Worm (Caenorhabditis elegans) whole organism, L1 larva: ENCODE data around the gene C09B8.8.
A peak's percentile ranks its signal among the peaks of the same experiment; 100 is the strongest.

Experiments
- C34B4.2 ChIP-seq: sonication (generic microtip); optimal IDR thresholded peaks from 2 replicates; lab custom pipeline; 2017; ENCODE audit warnings: mild to moderate bottlenecking, missing genetic modification characterization, missing compliant biosample characterization
- aha-1 ChIP-seq: fragments of 150-350 bp; optimal IDR thresholded peaks from 2 replicates; lab custom pipeline; 2014; ENCODE audit warnings: missing biosample characterization, missing genetic modification characterization
- alr-1 ChIP-seq: fragments of 200-800 bp; sonication (Bioruptor generic); optimal IDR thresholded peaks from 2 replicates; lab custom pipeline; 2018; ENCODE audit warnings: borderline replicate concordance, mild to moderate bottlenecking, missing genetic modification characterization, missing compliant biosample characterization
- ama-1 ChIP-seq: fragments of 150-350 bp; optimal IDR thresholded peaks from 2 replicates; lab custom pipeline; 2014
- ceh-8 ChIP-seq: fragments of 200-800 bp; sonication (Bioruptor generic); optimal IDR thresholded peaks from 2 replicates; lab custom pipeline; 2018; ENCODE audit warnings: mild to moderate bottlenecking, missing genetic modification characterization, moderate library complexity, missing compliant biosample characterization
- ceh-88 ChIP-seq: fragments of 200-800 bp; sonication (Bioruptor generic); IDR thresholded peaks from 2 replicates; pipeline ENCODE4 v1.3.6; 2022; ENCODE audit warnings: missing genetic modification characterization, missing compliant biosample characterization
- ceh-90 ChIP-seq: sonication (generic microtip); optimal IDR thresholded peaks from 2 replicates; lab custom pipeline; 2016; ENCODE audit warnings: missing genetic modification characterization, missing compliant biosample characterization
- ces-1 ChIP-seq: fragments of 150-350 bp; optimal IDR thresholded peaks from 2 replicates; lab custom pipeline; 2014; ENCODE audit warnings: missing biosample characterization, missing genetic modification reagents, missing genetic modification characterization
- dpl-1 ChIP-seq, 3 experiments: fragments of 150-350 bp in 2 of 3; sonication (generic microtip) in 1 of 3; optimal IDR thresholded peaks; 2 replicates each; lab custom pipeline; 2014 to 2017; ENCODE audit warnings: missing biosample characterization in 3 of 3, missing genetic modification characterization in 3 of 3, missing genetic modification reagents in 3 of 3
- dsc-1 ChIP-seq: sonication (generic microtip); optimal IDR thresholded peaks from 2 replicates; lab custom pipeline; 2016; ENCODE audit warnings: mild to moderate bottlenecking, missing genetic modification characterization, missing compliant biosample characterization
- efl-1 ChIP-seq, 4 experiments: fragments of 150-350 bp; optimal IDR thresholded peaks in 3 of 4; peaks in 1 of 4; 1 replicate in 1 of 4; 2 replicates in 3 of 4; lab custom pipeline; 2014; ENCODE audit warnings: missing biosample characterization in 2 of 4, missing genetic modification characterization in 2 of 4, missing genetic modification reagents in 2 of 4
- efl-3 ChIP-seq: fragments of 200-800 bp; sonication (Bioruptor generic); optimal IDR thresholded peaks from 2 replicates; lab custom pipeline; 2018; ENCODE audit warnings: mild to moderate bottlenecking, missing genetic modification characterization, missing compliant biosample characterization
- elt-2 ChIP-seq: sonication (generic microtip); optimal IDR thresholded peaks from 2 replicates; lab custom pipeline; 2016; ENCODE audit warnings: missing genetic modification characterization, mild to moderate bottlenecking, inconsistent platforms, missing compliant biosample characterization, missing genetic modification reagents
- elt-3 ChIP-seq, 6 experiments: fragments of 150-350 bp in 1 of 6; sonication (generic microtip); optimal IDR thresholded peaks; 2 replicates each; lab custom pipeline; 2017 to 2018; ENCODE audit warnings: missing biosample characterization in 6 of 6, missing genetic modification characterization in 6 of 6, inconsistent platforms in 1 of 6
- ets-5 ChIP-seq: fragments of 200-800 bp; sonication (Bioruptor generic); IDR thresholded peaks from 2 replicates; pipeline ENCODE4 v1.3.6; 2022; ENCODE audit warnings: missing genetic modification characterization, missing compliant biosample characterization
- fkh-10 ChIP-seq: sonication (generic microtip); optimal IDR thresholded peaks from 2 replicates; lab custom pipeline; 2017; ENCODE audit warnings: missing biosample characterization, missing genetic modification reagents, missing genetic modification characterization
- fkh-4 ChIP-seq: sonication (generic microtip); optimal IDR thresholded peaks from 2 replicates; lab custom pipeline; 2016; ENCODE audit warnings: missing compliant biosample characterization, missing genetic modification characterization, borderline replicate concordance
- fkh-8 ChIP-seq: sonication (generic microtip); optimal IDR thresholded peaks from 2 replicates; lab custom pipeline; 2016; ENCODE audit warnings: mild to moderate bottlenecking, missing genetic modification characterization, missing compliant biosample characterization
- fos-1 ChIP-seq: fragments of 150-350 bp; optimal IDR thresholded peaks from 2 replicates; lab custom pipeline; 2014; ENCODE audit warnings: missing biosample characterization, missing genetic modification characterization
- hlh-17 ChIP-seq: fragments of 200-800 bp; sonication (Bioruptor generic); optimal IDR thresholded peaks from 2 replicates; lab custom pipeline; 2018; ENCODE audit warnings: missing genetic modification characterization, mild to moderate bottlenecking, missing compliant biosample characterization, moderate library complexity, borderline replicate concordance
- hlh-4 ChIP-seq: sonication (generic microtip); optimal IDR thresholded peaks from 2 replicates; lab custom pipeline; 2016; ENCODE audit warnings: mild to moderate bottlenecking, missing genetic modification characterization, missing compliant biosample characterization
- hpl-2 ChIP-seq: fragments of 150-350 bp; optimal IDR thresholded peaks from 2 replicates; lab custom pipeline; 2014; ENCODE audit warnings: missing biosample characterization, missing genetic modification reagents, missing genetic modification characterization
- isw-1 ChIP-seq: fragments of 200-800 bp; sonication (Bioruptor generic); IDR thresholded peaks from 2 replicates; pipeline ENCODE4 v1.3.6; 2022; ENCODE audit warnings: missing genetic modification characterization, missing compliant biosample characterization
- lin-35 ChIP-seq, 2 experiments: fragments of 150-350 bp; optimal IDR thresholded peaks; 2 replicates each; lab custom pipeline; 2014; ENCODE audit warnings: missing biosample characterization in 2 of 2, missing genetic modification characterization in 2 of 2, missing genetic modification reagents in 2 of 2
- lir-3 ChIP-seq: sonication (generic microtip); optimal IDR thresholded peaks from 2 replicates; lab custom pipeline; 2016; ENCODE audit warnings: mild to moderate bottlenecking, missing genetic modification characterization, moderate library complexity, missing compliant biosample characterization; ENCODE audit not compliant: poor library complexity
- lsy-2 ChIP-seq, 2 experiments: fragments of 150-350 bp; optimal IDR thresholded peaks; 2 replicates each; lab custom pipeline; 2014; ENCODE audit warnings: missing biosample characterization in 2 of 2, missing genetic modification characterization in 2 of 2
- mab-9 ChIP-seq: fragments of 200-800 bp; sonication (Bioruptor generic); IDR thresholded peaks from 2 replicates; pipeline ENCODE4 v1.3.6; 2022; ENCODE audit warnings: missing genetic modification reagents, missing genetic modification characterization, missing compliant biosample characterization
- nhr-11 ChIP-seq: fragments of 150-350 bp; optimal IDR thresholded peaks from 2 replicates; lab custom pipeline; 2014; ENCODE audit warnings: missing biosample characterization, missing genetic modification characterization
- nhr-28 ChIP-seq: fragments of 150-350 bp; optimal IDR thresholded peaks from 2 replicates; lab custom pipeline; 2014; ENCODE audit warnings: missing biosample characterization, missing genetic modification characterization
- nhr-47 ChIP-seq: sonication (generic microtip); optimal IDR thresholded peaks from 2 replicates; lab custom pipeline; 2016; ENCODE audit warnings: mild to moderate bottlenecking, missing genetic modification characterization, moderate library complexity, missing compliant biosample characterization
- nhr-71 ChIP-seq: sonication (generic microtip); optimal IDR thresholded peaks from 2 replicates; lab custom pipeline; 2016; ENCODE audit warnings: mild to moderate bottlenecking, missing genetic modification characterization, moderate library complexity, missing compliant biosample characterization
- nhr-84 ChIP-seq: sonication (generic microtip); optimal IDR thresholded peaks from 2 replicates; lab custom pipeline; 2017; ENCODE audit warnings: missing biosample characterization, missing genetic modification characterization
- nhr-85 ChIP-seq: sonication (generic microtip); peaks from one replicate; lab custom pipeline; 2016; ENCODE audit warnings: missing genetic modification characterization, inconsistent platforms, missing compliant biosample characterization
- nhr-90 ChIP-seq: sonication (generic microtip); optimal IDR thresholded peaks from 2 replicates; lab custom pipeline; 2016; ENCODE audit warnings: mild to moderate bottlenecking, missing genetic modification characterization, missing compliant biosample characterization; ENCODE audit not compliant: poor library complexity
- pax-3 ChIP-seq: fragments of 200-800 bp; sonication (Bioruptor generic); optimal IDR thresholded peaks from 2 replicates; lab custom pipeline; 2018; ENCODE audit warnings: mild to moderate bottlenecking, missing genetic modification characterization, moderate library complexity, missing compliant biosample characterization
- pqm-1 ChIP-seq: sonication (generic microtip); optimal IDR thresholded peaks from 3 replicates; lab custom pipeline; 2017; ENCODE audit warnings: missing biosample characterization, missing genetic modification characterization
- rnt-1 ChIP-seq: sonication (generic microtip); optimal IDR thresholded peaks from 2 replicates; lab custom pipeline; 2016; ENCODE audit warnings: mild to moderate bottlenecking, missing genetic modification characterization, moderate library complexity, missing compliant biosample characterization
- skn-1 ChIP-seq: fragments of 150-350 bp; optimal IDR thresholded peaks from 2 replicates; lab custom pipeline; 2014; ENCODE audit warnings: missing biosample characterization, missing genetic modification characterization
- sox-4 ChIP-seq: sonication (generic microtip); optimal IDR thresholded peaks from 2 replicates; lab custom pipeline; 2016; ENCODE audit warnings: missing genetic modification characterization, missing compliant biosample characterization
- sup-37 ChIP-seq: fragments of 200-800 bp; sonication (Bioruptor generic); optimal IDR thresholded peaks from 2 replicates; lab custom pipeline; 2018; ENCODE audit warnings: mild to moderate bottlenecking, missing genetic modification characterization, missing compliant biosample characterization
- swsn-7 ChIP-seq: sonication (generic microtip); optimal IDR thresholded peaks from 2 replicates; lab custom pipeline; 2016; ENCODE audit warnings: missing genetic modification characterization, missing compliant biosample characterization
- tbx-2 ChIP-seq: sonication (generic microtip); optimal IDR thresholded peaks from 2 replicates; lab custom pipeline; 2016; ENCODE audit warnings: missing genetic modification characterization, missing compliant biosample characterization
- tlp-1 ChIP-seq: fragments of 150-350 bp; optimal IDR thresholded peaks from 2 replicates; lab custom pipeline; 2014; ENCODE audit warnings: missing biosample characterization, missing genetic modification characterization
- unc-130 ChIP-seq: fragments of 150-350 bp; optimal IDR thresholded peaks from 2 replicates; lab custom pipeline; 2017; ENCODE audit warnings: missing biosample characterization, missing genetic modification characterization, inconsistent platforms
- unc-86 ChIP-seq: sonication (generic microtip); optimal IDR thresholded peaks from 2 replicates; lab custom pipeline; 2016; ENCODE audit warnings: missing genetic modification characterization, missing compliant biosample characterization
- unc-98 ChIP-seq: fragments of 200-800 bp; sonication (Bioruptor generic); IDR thresholded peaks from 2 replicates; pipeline ENCODE4 v1.3.6; 2022; ENCODE audit warnings: missing genetic modification characterization, missing compliant biosample characterization
- vab-15 ChIP-seq: sonication (generic microtip); optimal IDR thresholded peaks from 2 replicates; lab custom pipeline; 2017; ENCODE audit warnings: missing genotype, mild to moderate bottlenecking, missing genetic modification characterization, missing compliant biosample characterization
- xbp-1 ChIP-seq: sonication (generic microtip); optimal IDR thresholded peaks from 2 replicates; lab custom pipeline; 2016; ENCODE audit warnings: missing genetic modification characterization, missing compliant biosample characterization
- zag-1 ChIP-seq: fragments of 150-350 bp; optimal IDR thresholded peaks from 2 replicates; lab custom pipeline; 2014; ENCODE audit warnings: missing biosample characterization, missing genetic modification characterization
- zip-4 ChIP-seq: fragments of 200-800 bp; sonication (Bioruptor generic); optimal IDR thresholded peaks from 2 replicates; lab custom pipeline; 2018; ENCODE audit warnings: mild to moderate bottlenecking, missing genetic modification characterization, moderate library complexity, missing compliant biosample characterization
- ztf-11 ChIP-seq, 2 experiments: sonication (generic microtip); optimal IDR thresholded peaks; 2 replicates each; lab custom pipeline; 2016 to 2017; ENCODE audit warnings: missing genetic modification characterization in 2 of 2, missing biosample characterization in 1 of 2, missing compliant biosample characterization in 1 of 2

C09B8.8 gene

DNA sequence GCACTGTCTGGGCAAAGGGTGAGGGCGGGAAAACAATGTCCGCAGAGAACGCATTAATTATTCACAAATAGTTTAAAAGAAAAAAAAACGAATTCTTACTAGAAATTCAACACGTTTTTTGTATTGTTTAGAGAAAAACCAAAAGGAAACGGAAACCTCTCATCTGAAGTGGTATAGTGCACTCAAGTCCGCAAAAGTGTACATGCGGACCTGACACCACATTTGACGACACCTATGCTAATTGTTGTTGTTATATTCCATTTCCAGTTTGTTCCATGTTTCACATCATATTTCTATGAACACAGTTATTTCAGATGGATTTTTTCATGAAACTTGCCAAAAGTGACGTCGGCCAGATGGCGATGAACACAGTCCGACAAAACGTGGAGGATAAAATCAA is 37.5 kb downstream of the C09B8.8 start, which contains the start of gene C45B2.6 (continued):
- TF ChIP-seq isw-1 (GFP tag; lab: Robert Waterston, UW) (no peak), unc-86 (tag; lab: Kevin White, UChicago) (no peak), unc-98 (GFP tag; lab: Robert Waterston, UW) (no peak), rnt-1 (tag; lab: Kevin White, UChicago) (peak; percentile 7), unc-130 (tag; lab: Kevin White, UChicago) (peak; percentile 2), ztf-11 (tag; optimal IDR thresholded peaks at IDR 0.05; lab: Kevin White, UChicago) (no peak), ets-5 (GFP tag; lab: Robert Waterston, UW) (no peak), pqm-1 (tag; lab: Kevin White, UChicago) (no peak), sup-37 (GFP tag; lab: Kevin White, UChicago) (no peak), nhr-11 (tag; lab: Kevin White, UChicago) (no peak), lsy-2 (tag; optimal IDR thresholded peaks at IDR 0.05; lab: Kevin White, UChicago) (peak in 1 of 2 experiments; percentile 35), dpl-1 (GFP tag; optimal IDR thresholded peaks at IDR 0.05; lab: Kevin White, UChicago) (peak in 2 of 3 experiments; percentile 3 to 23), ceh-8 (no peak), fkh-10 (GFP tag; lab: Kevin White, UChicago) (no peak), ceh-90 (tag; lab: Kevin White, UChicago) (no peak), xbp-1 (tag; lab: Kevin White, UChicago) (peak; percentile 56), fkh-8 (no peak), hlh-4 (tag; lab: Kevin White, UChicago) (no peak), aha-1 (tag; lab: Kevin White, UChicago) (no peak), vab-15 (tag; lab: Kevin White, UChicago) (peak; percentile 16), hlh-17 (GFP tag; lab: Kevin White, UChicago) (no peak), swsn-7 (tag; lab: Kevin White, UChicago) (no peak), nhr-90 (tag; lab: Kevin White, UChicago) (no peak), hpl-2 (no peak), lir-3 (tag; lab: Kevin White, UChicago) (no peak), nhr-85 (tag; lab: Kevin White, UChicago) (peak; percentile 12), ces-1 (GFP tag; lab: Kevin White, UChicago) (no peak), tbx-2 (tag; lab: Kevin White, UChicago) (no peak), ceh-88 (no peak), C34B4.2 (no peak), elt-2 (tag; lab: Kevin White, UChicago) (no peak), skn-1 (no peak), nhr-71 (tag; lab: Kevin White, UChicago) (peak; percentile 28), sox-4 (tag; lab: Kevin White, UChicago) (no peak), nhr-84 (tag; lab: Kevin White, UChicago) (no peak), dsc-1 (peak; percentile 20), tlp-1 (tag; lab: Kevin White, UChicago) (no peak), zag-1 (tag; lab: Kevin White, UChicago) (no peak), ama-1 (no peak), zip-4 (no peak)

DNA sequence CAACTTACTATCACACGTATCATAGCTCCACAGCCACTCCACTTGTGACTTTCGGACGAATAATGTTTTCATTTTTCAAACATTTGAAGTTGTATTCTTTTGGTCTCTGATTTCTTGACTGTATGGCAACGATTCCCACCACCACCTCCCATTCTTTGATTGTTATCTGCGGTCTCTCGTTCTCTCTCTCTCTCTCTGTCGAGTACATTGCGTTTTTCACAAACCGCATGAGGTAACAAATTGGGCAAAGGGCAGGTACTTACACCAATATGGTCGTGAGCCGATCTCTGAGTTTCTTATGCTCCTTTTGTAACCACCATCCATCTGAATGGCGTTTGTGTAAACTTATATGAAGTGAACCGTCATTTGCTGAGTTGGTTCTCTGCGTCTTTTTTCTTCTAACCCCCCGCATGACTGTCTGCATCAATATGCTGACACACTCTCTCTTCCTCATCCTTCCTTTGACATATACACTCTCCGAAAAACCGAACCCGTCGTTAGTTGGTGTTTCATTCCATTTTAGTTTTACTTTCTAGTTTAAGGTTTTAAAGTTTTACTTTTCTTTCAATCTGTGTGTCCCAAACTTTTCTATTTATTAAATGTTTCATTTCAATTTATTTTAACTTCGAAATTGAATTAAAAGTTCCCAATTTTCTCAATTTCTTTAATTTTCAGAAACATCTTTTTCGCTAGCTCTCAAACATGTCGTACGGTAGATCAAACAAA is 42.5 kb downstream of the C09B8.8 start, which contains the start of gene gln-1:
Gene gln-1 (plus strand): TSS at position 676 of the 726 bp plus-strand sequence.
- no peak for TF ChIP-seq sup-37 (GFP tag; lab: Kevin White, UChicago)
- no peak for TF ChIP-seq elt-3 (tag; optimal IDR thresholded peaks at IDR 0.05; lab: Kevin White, UChicago)
- TF ChIP-seq ces-1 (GFP tag; lab: Kevin White, UChicago): no peak
- no peak for TF ChIP-seq mab-9
- TF ChIP-seq alr-1 (tag; lab: Kevin White, UChicago): no peak
- TF ChIP-seq pax-3 (tag; lab: Kevin White, UChicago): no peak
- TF ChIP-seq efl-3: no peak
- no peak for TF ChIP-seq skn-1
- no peak for TF ChIP-seq nhr-28
- TF ChIP-seq fkh-4: no peak
- TF ChIP-seq fos-1 (tag; lab: Kevin White, UChicago): no peak
- TF ChIP-seq unc-130 (tag; lab: Kevin White, UChicago): no peak
- peak; percentile 19 for TF ChIP-seq rnt-1 (tag; lab: Kevin White, UChicago)
- TF ChIP-seq efl-1 (optimal IDR thresholded peaks at IDR 0.05; lab: Kevin White, UChicago): no peak
- peak; percentile 5 to 79 for TF ChIP-seq efl-1 (GFP tag; optimal IDR thresholded peaks at IDR 0.05 in 1 of 2; lab: Kevin White, UChicago)
- peak; percentile 8 for TF ChIP-seq nhr-47
- TF ChIP-seq lin-35 (GFP tag; optimal IDR thresholded peaks at IDR 0.05; lab: Kevin White, UChicago): peak in 1 of 2 experiments; percentile 19
- TF ChIP-seq nhr-11 (tag; lab: Kevin White, UChicago): no peak
- TF ChIP-seq swsn-7 (tag; lab: Kevin White, UChicago): no peak
